Fruit fly (Drosophila melanogaster) whole organism, embryonic: ENCODE data around the gene Aldh.

Source experiments
- Atf-2 ChIP-seq: fragments of 200-800 bp; sonication (Bioruptor generic); optimal IDR thresholded peaks from 2 replicates; lab custom pipeline; 2016; ENCODE audit warnings: missing biosample characterization, missing genetic modification characterization
- Bgb ChIP-seq: fragments of 200-800 bp; sonication (Bioruptor generic); IDR thresholded peaks from 2 replicates; pipeline ENCODE4 v1.3.6; 2022; ENCODE audit warnings: missing biosample characterization, missing genetic modification characterization; ENCODE audit not compliant: partially characterized antibody
- CG1024 ChIP-seq: fragments of 200-800 bp; sonication (Bioruptor generic); IDR thresholded peaks from 2 replicates; pipeline ENCODE4 v1.3.6; 2022; ENCODE audit warnings: missing biosample characterization, missing genetic modification characterization
- CG11504 ChIP-seq: fragments of 200-800 bp; sonication (Bioruptor generic); optimal IDR thresholded peaks from 3 replicates; lab custom pipeline; 2019; ENCODE audit warnings: missing biosample characterization, mild to moderate bottlenecking, missing genetic modification characterization, moderate library complexity
- CG13287 ChIP-seq: fragments of 200-800 bp; sonication (Bioruptor generic); IDR thresholded peaks from 2 replicates; pipeline ENCODE4 v1.3.6; 2022; ENCODE audit warnings: missing biosample characterization, missing genetic modification characterization; ENCODE audit not compliant: partially characterized antibody
- CG13775 ChIP-seq: fragments of 200-800 bp; sonication (Bioruptor generic); optimal IDR thresholded peaks from 3 replicates; lab custom pipeline; 2017; ENCODE audit warnings: missing biosample characterization, mild to moderate bottlenecking, missing genetic modification characterization
- CG13894 ChIP-seq: fragments of 200-800 bp; sonication (Bioruptor generic); optimal IDR thresholded peaks from 3 replicates; lab custom pipeline; 2018; ENCODE audit warnings: missing biosample characterization, mild to moderate bottlenecking, missing genetic modification characterization, moderate library complexity
- CG14050 ChIP-seq: fragments of 200-800 bp; sonication (Bioruptor generic); IDR thresholded peaks from 3 replicates; pipeline ENCODE4 v1.3.6; 2022; ENCODE audit warnings: missing biosample characterization, missing genetic modification characterization
- CG15073 ChIP-seq: fragments of 200-800 bp; sonication (Bioruptor generic); optimal IDR thresholded peaks from 2 replicates; lab custom pipeline; 2016; ENCODE audit warnings: missing biosample characterization, missing genetic modification characterization
- CG16779 ChIP-seq: fragments of 200-800 bp; sonication (Bioruptor generic); IDR thresholded peaks from 2 replicates; pipeline ENCODE4 v1.3.6; 2022; ENCODE audit warnings: missing biosample characterization, missing genetic modification characterization
- CG31441 ChIP-seq: fragments of 200-800 bp; sonication (Bioruptor generic); IDR thresholded peaks from 2 replicates; pipeline ENCODE4 v1.3.6; 2022; ENCODE audit warnings: missing biosample characterization, missing genetic modification characterization
- CG3163 ChIP-seq: fragments of 200-800 bp; sonication (Bioruptor generic); optimal IDR thresholded peaks from 3 replicates; lab custom pipeline; 2016; ENCODE audit warnings: missing biosample characterization, missing genetic modification characterization
- CG3407 ChIP-seq: fragments of 200-800 bp; sonication (Bioruptor generic); optimal IDR thresholded peaks from 2 replicates; lab custom pipeline; 2018; ENCODE audit warnings: missing biosample characterization, mild to moderate bottlenecking, missing genetic modification characterization
- CG3995 ChIP-seq: fragments of 200-800 bp; sonication (Bioruptor generic); optimal IDR thresholded peaks from 3 replicates; lab custom pipeline; 2016; ENCODE audit warnings: missing biosample characterization, missing genetic modification characterization
- CG43689 ChIP-seq: fragments of 200-800 bp; sonication (Bioruptor generic); IDR thresholded peaks from 2 replicates; pipeline ENCODE4 v1.3.6; 2022; ENCODE audit warnings: missing biosample characterization, missing genetic modification characterization
- CG6254 ChIP-seq: fragments of 200-800 bp; sonication (Bioruptor generic); optimal IDR thresholded peaks from 3 replicates; lab custom pipeline; 2017; ENCODE audit warnings: mild to moderate bottlenecking, missing biosample characterization, missing genetic modification reagents, missing genetic modification characterization
- CG6272 ChIP-seq: fragments of 200-800 bp; sonication (Bioruptor generic); IDR thresholded peaks from 2 replicates; pipeline ENCODE4 v1.3.6; 2022; ENCODE audit warnings: missing biosample characterization, missing genetic modification characterization
- CG8281 ChIP-seq: fragments of 200-800 bp; sonication (Bioruptor generic); optimal IDR thresholded peaks from 2 replicates; lab custom pipeline; 2018; ENCODE audit warnings: missing biosample characterization, mild to moderate bottlenecking, missing genetic modification characterization, moderate library complexity
- CG8359 ChIP-seq: fragments of 200-800 bp; sonication (Bioruptor generic); optimal IDR thresholded peaks from 2 replicates; lab custom pipeline; 2017; ENCODE audit warnings: missing biosample characterization, mild to moderate bottlenecking, missing genetic modification characterization, borderline replicate concordance
- D ChIP-seq, 2 experiments: fragments of 200-800 bp in 1 of 2; fragments of >200 bp in 1 of 2; sonication (Bioruptor generic) in 1 of 2; optimal IDR thresholded peaks; 2 replicates in 1 of 2; 3 replicates in 1 of 2; lab custom pipeline; 2017; ENCODE audit warnings: mild to moderate bottlenecking in 1 of 2, missing biosample characterization in 1 of 2, missing genetic modification characterization in 1 of 2, missing genetic modification reagents in 1 of 2
- Deaf1 ChIP-seq: fragments of 200-800 bp; optimal IDR thresholded peaks from 3 replicates; lab custom pipeline; 2019; ENCODE audit warnings: missing biosample characterization, mild to moderate bottlenecking, missing genetic modification characterization, moderate library complexity
- Eip74EF ChIP-seq, 2 experiments: fragments of 200-800 bp in 1 of 2; fragments of >200 bp in 1 of 2; sonication (Bioruptor generic) in 1 of 2; optimal IDR thresholded peaks; 2 replicates each; lab custom pipeline; 2017 to 2019; ENCODE audit warnings: missing biosample characterization in 2 of 2, missing genetic modification characterization in 2 of 2, mild to moderate bottlenecking in 1 of 2, moderate library complexity in 1 of 2
- Gsc ChIP-seq: fragments of 200-800 bp; sonication (Bioruptor generic); IDR thresholded peaks from 2 replicates; pipeline ENCODE4 v1.3.6; 2022; ENCODE audit warnings: missing biosample characterization, missing genetic modification characterization
- Hr39 ChIP-seq: fragments of >200 bp; optimal IDR thresholded peaks from 2 replicates; lab custom pipeline; 2017
- Jarid2 ChIP-seq: fragments of 200-800 bp; sonication (Bioruptor generic); optimal IDR thresholded peaks from 3 replicates; lab custom pipeline; 2017; ENCODE audit warnings: mild to moderate bottlenecking, missing biosample characterization, missing genetic modification reagents, missing genetic modification characterization
- Nf-YA ChIP-seq: fragments of 200-800 bp; sonication (Bioruptor generic); IDR thresholded peaks from 2 replicates; pipeline ENCODE4 v1.3.6; 2022; ENCODE audit warnings: missing biosample characterization, missing genetic modification characterization
- Optix ChIP-seq: fragments of 200-800 bp; sonication (Bioruptor generic); IDR thresholded peaks from 3 replicates; pipeline ENCODE4 v1.3.6; 2022; ENCODE audit warnings: missing biosample characterization, missing genetic modification characterization
- Ravus ChIP-seq: fragments of 200-800 bp; sonication (Bioruptor generic); IDR thresholded peaks from 2 replicates; pipeline ENCODE4 v1.3.6; 2022; ENCODE audit warnings: missing biosample characterization, missing genetic modification characterization
- Sry-δ ChIP-seq: fragments of 200-800 bp; sonication (Bioruptor generic); optimal IDR thresholded peaks from 2 replicates; lab custom pipeline; 2016; ENCODE audit warnings: missing biosample characterization, missing genetic modification characterization
- Tbp ChIP-seq: fragments of >200 bp; optimal IDR thresholded peaks from 2 replicates; lab custom pipeline; 2018; ENCODE audit warnings: missing biosample characterization, missing genetic modification characterization
- abd-A ChIP-seq: fragments of 200-800 bp; sonication (Bioruptor generic); optimal IDR thresholded peaks from 3 replicates; lab custom pipeline; 2019; ENCODE audit warnings: missing biosample characterization, mild to moderate bottlenecking, missing genetic modification characterization, moderate library complexity
- ato ChIP-seq: fragments of 200-800 bp; sonication (Bioruptor generic); IDR thresholded peaks from 2 replicates; pipeline ENCODE4 v1.3.6; 2022; ENCODE audit warnings: missing biosample characterization, missing genetic modification characterization; ENCODE audit not compliant: partially characterized antibody
- bab2 ChIP-seq: fragments of 200-800 bp; sonication (Bioruptor generic); optimal IDR thresholded peaks from 2 replicates; lab custom pipeline; 2016; ENCODE audit warnings: missing biosample characterization, missing genetic modification characterization
- cad ChIP-seq: fragments of >200 bp; optimal IDR thresholded peaks from 2 replicates; lab custom pipeline; 2017; ENCODE audit warnings: missing biosample characterization, missing genetic modification characterization
- ci ChIP-seq: fragments of 200-800 bp; sonication (Bioruptor generic); IDR thresholded peaks from 3 replicates; pipeline ENCODE4 v1.3.6; 2022; ENCODE audit warnings: missing biosample characterization, missing genetic modification characterization
- kni ChIP-seq: fragments of 200-800 bp; sonication (Bioruptor generic); optimal IDR thresholded peaks from 3 replicates; lab custom pipeline; 2017; ENCODE audit warnings: mild to moderate bottlenecking, missing biosample characterization, missing genetic modification reagents, missing genetic modification characterization
- lov ChIP-seq, 2 experiments: fragments of 200-800 bp in 1 of 2; fragments of >200 bp in 1 of 2; sonication (Bioruptor generic) in 1 of 2; IDR thresholded peaks in 1 of 2; optimal IDR thresholded peaks in 1 of 2; 2 replicates in 1 of 2; 3 replicates in 1 of 2; pipeline versions ENCODE4 v1.3.6 to Lab custom; 2017 to 2022; ENCODE audit warnings: missing biosample characterization in 1 of 2, missing genetic modification characterization in 1 of 2
- mirr ChIP-seq: fragments of 200-800 bp; sonication (Bioruptor generic); optimal IDR thresholded peaks from 3 replicates; lab custom pipeline; 2018; ENCODE audit warnings: missing biosample characterization, mild to moderate bottlenecking, missing genetic modification characterization
- odd ChIP-seq: fragments of 200-800 bp; sonication (Bioruptor generic); optimal IDR thresholded peaks from 2 replicates; lab custom pipeline; 2017; ENCODE audit warnings: missing biosample characterization, mild to moderate bottlenecking, missing genetic modification characterization
- otp ChIP-seq: fragments of 200-800 bp; sonication (Bioruptor generic); IDR thresholded peaks from 3 replicates; pipeline ENCODE4, ENCODE4 v1.3.6; 2022; ENCODE audit warnings: missing biosample characterization, missing genetic modification characterization
- pb ChIP-seq: fragments of 200-800 bp; sonication (Bioruptor generic); optimal IDR thresholded peaks from 3 replicates; lab custom pipeline; 2016; ENCODE audit warnings: missing biosample characterization, missing genetic modification characterization
- pfk ChIP-seq: fragments of 200-800 bp; sonication (Bioruptor generic); optimal IDR thresholded peaks from 2 replicates; lab custom pipeline; 2018; ENCODE audit warnings: missing biosample characterization, mild to moderate bottlenecking, missing genetic modification characterization, moderate library complexity
- sens-2 ChIP-seq: fragments of 200-800 bp; sonication (Bioruptor generic); IDR thresholded peaks from 2 replicates; pipeline ENCODE4 v1.3.6; 2022; ENCODE audit warnings: missing biosample characterization, missing genetic modification characterization
- seq ChIP-seq: fragments of 200-800 bp; sonication (Bioruptor generic); IDR thresholded peaks from 2 replicates; pipeline ENCODE4 v1.3.6; 2022; ENCODE audit warnings: missing biosample characterization, missing genetic modification characterization
- sob ChIP-seq: fragments of 200-800 bp; sonication (Bioruptor generic); IDR thresholded peaks from 2 replicates; pipeline ENCODE4 v1.3.6; 2022; ENCODE audit warnings: missing biosample characterization, missing genetic modification characterization
- sqz ChIP-seq: fragments of 200-800 bp; sonication (Bioruptor generic); optimal IDR thresholded peaks from 3 replicates; lab custom pipeline; 2018; ENCODE audit warnings: missing biosample characterization, mild to moderate bottlenecking, missing genetic modification characterization
- tna ChIP-seq: fragments of 200-800 bp; sonication (Bioruptor generic); IDR thresholded peaks from 2 replicates; pipeline ENCODE4 v1.3.6; 2022; ENCODE audit warnings: missing biosample characterization, missing genetic modification characterization; ENCODE audit not compliant: partially characterized antibody
- vvl ChIP-seq: fragments of 200-800 bp; sonication (Bioruptor generic); IDR thresholded peaks from 2 replicates; pipeline ENCODE4 v1.3.6; 2022; ENCODE audit warnings: missing biosample characterization, missing genetic modification characterization
- yki ChIP-seq: fragments of >200 bp; optimal IDR thresholded peaks from 3 replicates; lab custom pipeline; 2018

The Aldh gene

dm6 chr2L:9415053-9415452, 27.9 kb downstream of the Aldh start, which contains the start of gene Shawl (continued):
- TF ChIP-seq pfk (GFP tag; lab: Kevin White, UChicago) = no peak
- TF ChIP-seq CG13775 (GFP tag; lab: Kevin White, UChicago) = no peak
- TF ChIP-seq yki = no peak
- no peak for TF ChIP-seq CG1024 (GFP tag; lab: Robert Waterston, UW)
- no peak for TF ChIP-seq CG15073 (GFP tag; lab: Kevin White, UChicago)
- TF ChIP-seq Nf-YA (GFP tag; lab: Robert Waterston, UW) = no peak
- TF ChIP-seq CG6254 (GFP tag; lab: Kevin White, UChicago) = no peak
- TF ChIP-seq Optix (GFP tag; lab: Robert Waterston, UW) = no peak
- TF ChIP-seq bab2 (GFP tag; lab: Kevin White, UChicago) = no peak
- no peak for TF ChIP-seq CG14050 (GFP tag; lab: Robert Waterston, UW)
- peak; percentile 94 for TF ChIP-seq Deaf1 (tag; lab: Kevin White, UChicago)
- no peak for TF ChIP-seq sens-2 (GFP tag; lab: Robert Waterston, UW)
- no peak for TF ChIP-seq CG11504 (tag; lab: Kevin White, UChicago)
- TF ChIP-seq sqz (GFP tag; lab: Kevin White, UChicago) = no peak
- peak; percentile 28 for TF ChIP-seq Jarid2
- no peak for TF ChIP-seq CG13287 (GFP tag; lab: Robert Waterston, UW)
- no peak for TF ChIP-seq lov (optimal IDR thresholded peaks at IDR 0.05; lab: Kevin White, UChicago)
- no peak for TF ChIP-seq lov (GFP tag; IDR thresholded peaks at IDR 0.05; lab: Robert Waterston, UW)
- no peak for TF ChIP-seq CG6272
- no peak for TF ChIP-seq Sry-δ (GFP tag; lab: Kevin White, UChicago)
- TF ChIP-seq vvl (GFP tag; lab: Robert Waterston, UW) = no peak
- no peak for TF ChIP-seq odd (GFP tag; lab: Kevin White, UChicago)
- TF ChIP-seq CG16779 (GFP tag; lab: Robert Waterston, UW) = 0 out of 2 replicates have a peak, but pooled peaks have one; percentile 36
- peak; percentile 14 for TF ChIP-seq CG13894
- no peak for TF ChIP-seq kni (GFP tag; lab: Kevin White, UChicago)
- TF ChIP-seq CG3995 (GFP tag; lab: Kevin White, UChicago) = no peak
- TF ChIP-seq CG31441 (GFP tag; lab: Robert Waterston, UW) = no peak
- TF ChIP-seq abd-A (tag; lab: Kevin White, UChicago) = peak; percentile 47
- TF ChIP-seq Tbp (GFP tag; lab: Kevin White, UChicago) = no peak
- TF ChIP-seq pb (GFP tag; lab: Kevin White, UChicago) = no peak

- TF ChIP-seq Gsc (no peak), ato (0 out of 2 replicates have a peak, but pooled peaks have one; percentile 11), sob (GFP tag; lab: Robert Waterston, UW) (0 out of 2 replicates have a peak, but pooled peaks have one; percentile 9), mirr (GFP tag; lab: Kevin White, UChicago) (peak; percentile 65), seq (no peak), Ravus (GFP tag; lab: Robert Waterston, UW) (no peak), CG8359 (GFP tag; lab: Kevin White, UChicago) (no peak), ci (GFP tag; lab: Robert Waterston, UW) (0 out of 3 replicates have a peak, but pooled peaks have one; percentile 17), otp (GFP tag; lab: Robert Waterston, UW) (0 out of 3 replicates have a peak, but pooled peaks have one; percentile 6), Atf-2 (GFP tag; lab: Kevin White, UChicago) (no peak), D (optimal IDR thresholded peaks at IDR 0.05; lab: Kevin White, UChicago) (no peak), D (GFP tag; optimal IDR thresholded peaks at IDR 0.05; lab: Kevin White, UChicago) (no peak), tna (GFP tag; lab: Robert Waterston, UW) (no peak), Hr39 (lab: Kevin White, UChicago) (no peak), CG3163 (GFP tag; lab: Kevin White, UChicago) (peak; percentile 79), Bgb (0 out of 2 replicates have a peak, but pooled peaks have one; percentile 24), CG43689 (GFP tag; lab: Robert Waterston, UW) (no peak), cad (GFP tag; lab: Kevin White, UChicago) (no peak), CG3407 (GFP tag; lab: Kevin White, UChicago) (no peak), CG8281 (tag; lab: Kevin White, UChicago) (no peak), Deaf1 (tag; lab: Kevin White, UChicago) (peak; percentile 90), Jarid2 (peak; percentile 9), Eip74EF (GFP tag; optimal IDR thresholded peaks at IDR 0.05; lab: Kevin White, UChicago) (peak in 1 of 2 experiments; percentile 20)
These were observed 29.1 kb downstream of the Aldh start, which contains the start of gene Mco1 for dm6 chr2L:9416244-9416758. Gene Mco1, plus strand, starts transcription at chr2L:9416588.
